Fruit fly (Drosophila melanogaster): ENCODE data around the gene CG31624.

The CG31624 gene

DNA sequence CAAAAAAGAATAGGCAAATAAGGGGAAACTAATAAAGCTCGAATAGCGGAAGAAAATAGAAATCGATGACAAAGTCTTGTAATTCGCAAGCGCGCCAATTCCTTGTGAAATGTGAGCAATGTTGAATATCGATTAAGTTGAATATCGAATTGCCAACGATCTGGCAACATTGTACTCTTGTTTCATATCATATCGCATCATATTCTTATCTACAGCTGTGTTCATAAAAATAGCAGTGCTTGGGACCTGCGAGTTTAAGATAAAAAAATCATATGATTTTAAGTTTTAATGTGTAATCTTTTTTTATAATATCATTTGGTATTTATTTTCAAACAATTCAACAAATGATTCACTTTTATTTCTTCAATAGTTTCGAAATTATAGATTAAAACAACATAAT lies 51.1 kb downstream of the CG31624 start (continued):
- TF ChIP-seq tgo (GFP tag; IDR thresholded peaks at IDR 0.05) (peak; percentile 42; the same call in 1 of the 3 replicates), CG10654 (GFP tag; optimal IDR thresholded peaks at IDR 0.05) (peak; percentile 16), CG8359 (GFP tag; optimal IDR thresholded peaks at IDR 0.05; ENCODE audit: borderline replicate concordance) (no peak), az2 (GFP tag; optimal IDR thresholded peaks at IDR 0.05) (peak; percentile 49), tin (GFP tag; optimal IDR thresholded peaks at IDR 0.05) (peak; percentile 37), CG11504 (tag; optimal IDR thresholded peaks at IDR 0.05) (no peak), CG3407 (GFP tag; optimal IDR thresholded peaks at IDR 0.05) (no peak), mld (GFP tag; IDR thresholded peaks at IDR 0.05; ENCODE audit: partially characterized antibody) (no peak), CG14014 (GFP tag; IDR thresholded peaks at IDR 0.05) (peak; percentile 66), CG9876 (GFP tag; optimal IDR thresholded peaks at IDR 0.05) (no peak), CG10209 (GFP tag; optimal IDR thresholded peaks at IDR 0.05) (peak; percentile 25), bbx (GFP tag; IDR thresholded peaks at IDR 0.05; ENCODE audit: partially characterized antibody) (peak; percentile 58; the same call in 1 of the 2 replicates), chinmo (GFP tag; IDR thresholded peaks at IDR 0.05; ENCODE audit: partially characterized antibody) (no peak), stwl (tag; optimal IDR thresholded peaks at IDR 0.05) (peak; percentile 90), pita (GFP tag; optimal IDR thresholded peaks at IDR 0.05) (no peak), CG5180 (GFP tag; optimal IDR thresholded peaks at IDR 0.05) (no peak), nau (GFP tag; optimal IDR thresholded peaks at IDR 0.05) (peak; percentile 41), CG10267 (tag; optimal IDR thresholded peaks at IDR 0.05) (peak; percentile 66), CG17186 (GFP tag; optimal IDR thresholded peaks at IDR 0.05) (no peak), bcd (GFP tag; optimal IDR thresholded peaks at IDR 0.05) (no peak), nerfin-1 (tag; optimal IDR thresholded peaks at IDR 0.05) (peak; percentile 27), CG9609 (GFP tag; optimal IDR thresholded peaks at IDR 0.05) (no peak), CG6175 (GFP tag; IDR thresholded peaks at IDR 0.05) (no peak), Dbx (GFP tag; IDR thresholded peaks at IDR 0.05) (peak; percentile 55; the same call in 1 of the 3 replicates), ro (GFP tag; IDR thresholded peaks at IDR 0.05) (no peak), HmgZ (tag; optimal IDR thresholded peaks at IDR 0.05) (peak; percentile 50), salm (tag; optimal IDR thresholded peaks at IDR 0.05) (no peak), row (GFP tag; IDR thresholded peaks at IDR 0.05) (peak; percentile 74), fd102C (GFP tag; optimal IDR thresholded peaks at IDR 0.05) (no peak), CG7556 (GFP tag; optimal IDR thresholded peaks at IDR 0.05) (no peak), luna (GFP tag; optimal IDR thresholded peaks at IDR 0.05) (no peak), CG18011 (GFP tag; optimal IDR thresholded peaks at IDR 0.05) (no peak), CG2678 (tag; optimal IDR thresholded peaks at IDR 0.05) (peak; percentile 64), CG10462 (GFP tag; optimal IDR thresholded peaks at IDR 0.05) (no peak), CG42726 (GFP tag; IDR thresholded peaks at IDR 0.05; ENCODE audit: partially characterized antibody) (peak; percentile 45; the same call in 1 of the 2 replicates), Doc2 (GFP tag; IDR thresholded peaks at IDR 0.05) (no peak), ato (GFP tag; IDR thresholded peaks at IDR 0.05; ENCODE audit: partially characterized antibody) (peak; percentile 69), Ada2b (GFP tag; IDR thresholded peaks at IDR 0.05) (peak; percentile 55), D19A (tag; optimal IDR thresholded peaks at IDR 0.05) (peak; percentile 52), CG7271 (tag; optimal IDR thresholded peaks at IDR 0.05) (no peak), CG7839 (tag; optimal IDR thresholded peaks at IDR 0.05) (peak; percentile 75), p53 (GFP tag; optimal IDR thresholded peaks at IDR 0.05) (no peak), CG4707 (GFP tag; optimal IDR thresholded peaks at IDR 0.05) (peak; percentile 28), Bteb2 (GFP tag; optimal IDR thresholded peaks at IDR 0.05) (peak; percentile 53), al (GFP tag; IDR thresholded peaks at IDR 0.05) (peak; percentile 58), Ets97D (GFP tag; optimal IDR thresholded peaks at IDR 0.05) (peak; percentile 55), Myb (GFP tag; optimal IDR thresholded peaks at IDR 0.05) (no peak), en (GFP tag; optimal IDR thresholded peaks at IDR 0.05) (no peak), dmrt99B (tag; optimal IDR thresholded peaks at IDR 0.05) (peak; percentile 63), Lpt (GFP tag; optimal IDR thresholded peaks at IDR 0.05) (no peak)
